Fruit fly (Drosophila melanogaster) whole organism: ENCODE results near the gene alpha4GT2.
A peak's percentile ranks its signal among the peaks of the same experiment; 100 is the strongest.

Source experiments
- CG8478 ChIP-seq: fragments of >200 bp; optimal IDR thresholded peaks from 2 replicates; lab custom pipeline; 2018; ENCODE audit warnings: inconsistent platforms
- Dll ChIP-seq: fragments of >200 bp; optimal IDR thresholded peaks from 2 replicates; lab custom pipeline; 2017
- EcR ChIP-seq, 2 experiments: fragments of >200 bp; optimal IDR thresholded peaks; 2 replicates each; lab custom pipeline; 2017; ENCODE audit warnings: missing biosample characterization in 2 of 2, missing genetic modification characterization in 2 of 2, missing genetic modification reagents in 2 of 2
- pan ChIP-seq: fragments of >200 bp; optimal IDR thresholded peaks from 2 replicates; lab custom pipeline; 2017
- psq ChIP-seq: fragments of >200 bp; optimal IDR thresholded peaks from 2 replicates; lab custom pipeline; 2017
- usp ChIP-seq: fragments of >200 bp; optimal IDR thresholded peaks from 2 replicates; lab custom pipeline; 2017; ENCODE audit warnings: missing biosample characterization, missing genetic modification characterization, mixed read lengths

The alpha4GT2 gene

dm6 chr3R:25880971-25881809, 49.2 kb downstream of the alpha4GT2 start, which contains the start of gene Tsp96F:
Gene Tsp96F, minus strand, starts transcription at chr3R:25881427.
- TF ChIP-seq CG8478 (lab: Kevin White, UChicago) (no peak), usp (GFP tag; lab: Kevin White, UChicago) (no peak), Dll (no peak), psq (no peak), pan (no peak), EcR (GFP tag; optimal IDR thresholded peaks at IDR 0.05; lab: Kevin White, UChicago) (no peak)

DNA sequence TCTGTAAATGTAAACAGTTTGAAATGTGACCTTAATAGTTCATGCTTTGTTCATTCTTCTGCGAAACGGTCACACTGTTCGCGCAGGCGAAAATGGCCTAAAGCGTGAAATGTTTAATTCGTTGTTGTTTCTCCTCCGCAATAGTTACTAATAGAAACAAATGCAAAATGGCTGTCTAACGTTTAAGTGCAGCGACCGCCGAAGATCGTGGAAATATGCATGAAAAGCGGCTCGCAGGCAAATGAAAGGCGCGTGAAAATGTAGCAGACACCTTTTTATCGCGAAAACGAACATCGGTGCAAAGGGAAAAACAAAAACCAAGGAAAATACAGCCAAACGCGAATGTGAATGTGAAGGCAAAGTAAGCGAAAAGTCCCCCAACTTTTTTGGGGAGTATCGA, 49.9 kb downstream of the alpha4GT2 start, which contains the start of gene SppL:
TSS of gene SppL (plus strand) at position 70 of the 400 bp plus-strand sequence.
- TF ChIP-seq Dll (no peak), usp (GFP tag; lab: Kevin White, UChicago) (no peak), EcR (GFP tag; optimal IDR thresholded peaks at IDR 0.05; lab: Kevin White, UChicago) (no peak), psq (no peak), CG8478 (lab: Kevin White, UChicago) (no peak), pan (no peak)

DNA sequence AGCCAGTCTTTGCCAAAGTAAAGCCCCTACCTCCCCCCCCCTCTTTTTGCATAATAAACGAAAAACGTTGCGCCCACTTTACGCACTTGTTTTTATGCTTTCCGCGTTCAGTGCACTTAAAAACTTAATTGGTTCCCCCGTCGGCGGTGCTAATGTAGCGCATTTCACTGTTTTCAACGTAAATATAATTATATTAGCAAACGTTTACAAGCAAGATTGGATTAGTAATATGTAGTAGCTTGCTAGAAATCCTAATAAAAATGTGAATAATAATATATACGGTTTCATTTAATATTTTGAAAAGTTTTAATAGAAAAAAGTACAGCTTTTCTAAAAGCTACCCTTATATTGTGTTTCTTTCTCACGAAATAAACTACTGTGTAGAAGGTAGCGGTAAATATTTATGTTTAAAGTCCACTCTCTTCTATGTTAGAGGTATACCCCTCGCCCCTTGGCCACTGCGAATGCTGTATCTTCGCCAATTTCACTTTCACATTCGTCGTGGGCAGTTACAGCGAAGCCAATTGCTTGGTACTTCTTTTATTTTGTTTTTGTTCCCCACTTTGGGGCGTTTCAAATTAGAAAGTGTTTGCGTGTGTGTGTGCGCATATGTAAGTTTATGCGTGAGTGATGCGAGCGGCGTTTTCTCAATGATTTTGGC, 50.7 kb downstream of the alpha4GT2 start:
- TF ChIP-seq CG8478 (lab: Kevin White, UChicago), result no peak
- TF ChIP-seq EcR (GFP tag; optimal IDR thresholded peaks at IDR 0.05; lab: Kevin White, UChicago), result no peak
- no peak for TF ChIP-seq Dll
- no peak for TF ChIP-seq pan
- no peak for TF ChIP-seq psq
- TF ChIP-seq usp (GFP tag; lab: Kevin White, UChicago), result no peak

- TF ChIP-seq usp (GFP tag; lab: Kevin White, UChicago) (no peak), EcR (GFP tag; optimal IDR thresholded peaks at IDR 0.05; lab: Kevin White, UChicago) (peak in 1 of 2 experiments; percentile 90)
Measured at dm6 chr3R:25883877-25884276, 51.8 kb downstream of the alpha4GT2 start.

dm6 chr3R:25884301-25884700, 52.3 kb downstream of the alpha4GT2 start:
- no peak for TF ChIP-seq EcR (GFP tag; optimal IDR thresholded peaks at IDR 0.05; lab: Kevin White, UChicago)
- TF ChIP-seq pan, result no peak
- no peak for TF ChIP-seq psq
- no peak for TF ChIP-seq usp (GFP tag; lab: Kevin White, UChicago)
- TF ChIP-seq CG8478 (lab: Kevin White, UChicago), result no peak
- no peak for TF ChIP-seq Dll

DNA sequence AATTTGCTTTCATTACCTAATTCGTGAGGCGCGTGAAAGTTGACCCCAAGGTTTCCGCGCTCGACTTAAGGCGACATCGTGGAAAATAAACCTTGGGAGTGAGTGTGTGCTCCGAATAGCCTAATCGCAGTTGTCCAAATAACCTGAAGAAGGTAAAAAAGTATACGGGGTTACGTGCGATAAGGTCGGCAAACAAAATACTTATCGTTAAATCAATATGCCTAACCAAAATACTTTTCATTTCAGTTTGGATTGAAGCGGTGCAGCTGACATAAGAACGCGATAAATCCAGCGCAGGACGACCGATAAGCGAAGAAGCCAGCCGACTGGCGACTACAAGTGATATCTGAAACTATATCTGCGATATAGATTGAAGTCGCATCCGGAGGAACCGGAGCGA, 53.1 kb downstream of the alpha4GT2 start:
- no peak for TF ChIP-seq pan

- TF ChIP-seq CG8478 (lab: Kevin White, UChicago), result peak; percentile 1
- no peak for TF ChIP-seq Dll
- no peak for TF ChIP-seq psq
Measured at dm6 chr3R:25888307-25889075, 56.5 kb downstream of the alpha4GT2 start, which contains the start of gene Lnk. Gene Lnk, plus strand, starts transcription at chr3R:25888542.
